Fruit fly (Drosophila melanogaster): ENCODE results near the gene CG14370.
A peak's percentile ranks its signal among the peaks of the same experiment; 100 is the strongest.

The CG14370 gene

dm6 chr3R:13549515-13549914, 38.3 kb upstream of the CG14370 start (continued):
- no peak for TF ChIP-seq Eip93F (GFP tag; optimal IDR thresholded peaks at IDR 0.05)
- TF ChIP-seq achi (GFP tag; optimal IDR thresholded peaks at IDR 0.05), result peak; percentile 39
- peak; percentile 30 for TF ChIP-seq Hr39 (GFP tag; optimal IDR thresholded peaks at IDR 0.05)
- no peak for TF ChIP-seq vri (GFP tag; optimal IDR thresholded peaks at IDR 0.05)
- TF ChIP-seq CG10631 (GFP tag; optimal IDR thresholded peaks at IDR 0.05), result peak; percentile 39
- no peak for TF ChIP-seq fkh (GFP tag; optimal IDR thresholded peaks at IDR 0.05)
- peak; percentile 48 for TF ChIP-seq CG4318 (GFP tag; optimal IDR thresholded peaks at IDR 0.05)
- TF ChIP-seq svp (GFP tag), result peak; percentile 57
- TF ChIP-seq CG10669 (GFP tag; optimal IDR thresholded peaks at IDR 0.05), result no peak
- peak; percentile 16 for TF ChIP-seq CG8632 (GFP tag; optimal IDR thresholded peaks at IDR 0.05)
- TF ChIP-seq CG3032 (tag; optimal IDR thresholded peaks at IDR 0.05), result peak; percentile 16
- TF ChIP-seq Hr38 (GFP tag; optimal IDR thresholded peaks at IDR 0.05), result no peak
- peak; percentile 51; the same call in 2 of the 3 replicates for TF ChIP-seq CG8119 (GFP tag; IDR thresholded peaks at IDR 0.05)
- no peak for TF ChIP-seq Ets21C (GFP tag; optimal IDR thresholded peaks at IDR 0.05)
- no peak for TF ChIP-seq CG9139 (GFP tag; optimal IDR thresholded peaks at IDR 0.05)
- TF ChIP-seq Blimp-1 (GFP tag; optimal IDR thresholded peaks at IDR 0.05), result no peak
- peak; percentile 20 for TF ChIP-seq lz (GFP tag; optimal IDR thresholded peaks at IDR 0.05)
- TF ChIP-seq CG32006 (GFP tag; optimal IDR thresholded peaks at IDR 0.05), result peak; percentile 80
- TF ChIP-seq CG16779 (tag; optimal IDR thresholded peaks at IDR 0.05), result no peak
- peak; percentile 41 for TF ChIP-seq Ets96B (tag; optimal IDR thresholded peaks at IDR 0.05)
- TF ChIP-seq spab (GFP tag; optimal IDR thresholded peaks at IDR 0.05), result no peak
- TF ChIP-seq CG34406 (GFP tag; optimal IDR thresholded peaks at IDR 0.05), result peak; percentile 23
- TF ChIP-seq cyc (GFP tag; optimal IDR thresholded peaks at IDR 0.05), result peak; percentile 13
- TF ChIP-seq fd85E (GFP tag; optimal IDR thresholded peaks at IDR 0.05), result no peak
- TF ChIP-seq CG11902 (GFP tag; optimal IDR thresholded peaks at IDR 0.05), result no peak
- TF ChIP-seq Eip78C (GFP tag), result peak; percentile 72
- TF ChIP-seq Gug (GFP tag; IDR thresholded peaks at IDR 0.05), result no peak
- TF ChIP-seq CG7368 (GFP tag; optimal IDR thresholded peaks at IDR 0.05), result no peak
- no peak for TF ChIP-seq CG1621 (tag; optimal IDR thresholded peaks at IDR 0.05)
- no peak for TF ChIP-seq CG6854 (GFP tag; optimal IDR thresholded peaks at IDR 0.05)
- TF ChIP-seq CG31627 (GFP tag; optimal IDR thresholded peaks at IDR 0.05), result peak; percentile 21
- TF ChIP-seq Eip75B (GFP tag; optimal IDR thresholded peaks at IDR 0.05), result peak; percentile 35
- TF ChIP-seq Met (GFP tag; optimal IDR thresholded peaks at IDR 0.05), result peak; percentile 29
- TF ChIP-seq CG6163 (GFP tag; IDR thresholded peaks at IDR 0.05), result no peak
- peak; percentile 9 for TF ChIP-seq fd59A (GFP tag; optimal IDR thresholded peaks at IDR 0.05)
- peak in 1 of 2 experiments; percentile 35 for TF ChIP-seq salr (GFP tag; optimal IDR thresholded peaks at IDR 0.05)
- TF ChIP-seq CG15336 (GFP tag; IDR thresholded peaks at IDR 0.05), result peak; percentile 47; the same call in 1 of the 2 replicates
- no peak for TF ChIP-seq CG8319 (GFP tag; optimal IDR thresholded peaks at IDR 0.05)
- peak; percentile 20 for TF ChIP-seq CG3919 (GFP tag; optimal IDR thresholded peaks at IDR 0.05)
- no peak for TF ChIP-seq CG11294 (GFP tag; IDR thresholded peaks at IDR 0.05)
- TF ChIP-seq Sox102F (GFP tag; optimal IDR thresholded peaks at IDR 0.05), result peak; percentile 20
- peak; percentile 13 for TF ChIP-seq CG6276 (GFP tag; optimal IDR thresholded peaks at IDR 0.05)

dm6 chr3R:13553152-13553874, 34.5 kb upstream of the CG14370 start:
- peak; percentile 13 for TF ChIP-seq Hr4 (GFP tag; optimal IDR thresholded peaks at IDR 0.05)
- peak; percentile 1 for TF ChIP-seq svp (GFP tag)
- no peak for TF ChIP-seq achi (GFP tag; optimal IDR thresholded peaks at IDR 0.05)
- no peak for TF ChIP-seq Sox14 (GFP tag; optimal IDR thresholded peaks at IDR 0.05)
- TF ChIP-seq fkh (GFP tag; optimal IDR thresholded peaks at IDR 0.05), result no peak
- TF ChIP-seq OdsH (GFP tag; optimal IDR thresholded peaks at IDR 0.05), result no peak

All from whole organism, prepupa.